Fruit fly (Drosophila melanogaster): ENCODE results near the gene ND-ACP.

DNA sequence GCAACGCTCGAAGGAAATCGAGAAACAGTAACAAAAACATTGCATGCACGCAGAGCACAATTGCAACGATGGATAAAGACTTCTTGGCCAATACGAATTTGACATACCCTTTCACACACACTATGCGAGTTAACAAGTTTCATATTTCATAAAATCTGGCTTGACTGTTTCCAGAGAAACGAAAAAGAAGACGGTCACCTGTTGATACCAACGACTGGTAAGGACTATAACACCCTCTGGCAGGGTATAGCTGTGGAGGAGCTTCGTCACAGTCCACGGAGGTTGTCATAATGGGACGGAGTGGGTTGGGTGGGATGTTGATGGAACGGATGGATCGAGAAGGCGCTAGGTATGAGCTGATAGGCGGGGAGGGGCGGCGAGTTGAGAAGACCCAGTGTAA is 18.5 kb downstream of the ND-ACP start:
- TF ChIP-seq CTCF (optimal IDR thresholded peaks at IDR 0.05), result no peak
- TF ChIP-seq CG8478 (optimal IDR thresholded peaks at IDR 0.05), result no peak
